Fruit fly (Drosophila melanogaster): Measurements from ENCODE around the gene CG6865.

The CG6865 gene

dm6 chr3L:18840370-18841007, 23.0 kb upstream of the CG6865 start (continued):
- TF ChIP-seq BtbVII (GFP tag; optimal IDR thresholded peaks at IDR 0.05) (no peak), stc (GFP tag; IDR thresholded peaks at IDR 0.05) (no peak), H2.0 (GFP tag; IDR thresholded peaks at IDR 0.05) (no peak), Fer1 (GFP tag; optimal IDR thresholded peaks at IDR 0.05) (no peak), CG31224 (GFP tag; IDR thresholded peaks at IDR 0.05) (no peak), Vsx1 (GFP tag; optimal IDR thresholded peaks at IDR 0.05) (no peak), CG17361 (GFP tag; IDR thresholded peaks at IDR 0.05) (no peak), CG17385 (GFP tag; optimal IDR thresholded peaks at IDR 0.05) (no peak), CG14860 (GFP tag; IDR thresholded peaks at IDR 0.05; ENCODE audit: partially characterized antibody) (no peak), dan (GFP tag; IDR thresholded peaks at IDR 0.05) (no peak), CG4404 (GFP tag; IDR thresholded peaks at IDR 0.05) (no peak), Doc3 (GFP tag; IDR thresholded peaks at IDR 0.05; ENCODE audit: partially characterized antibody) (no peak), schlank (tag; optimal IDR thresholded peaks at IDR 0.05) (no peak), CG15696 (tag; optimal IDR thresholded peaks at IDR 0.05) (no peak), CG7839 (tag; optimal IDR thresholded peaks at IDR 0.05) (peak; percentile 44), CG8478 (optimal IDR thresholded peaks at IDR 0.05) (no peak), CG10321 (GFP tag; IDR thresholded peaks at IDR 0.05) (no peak), CG13775 (GFP tag; optimal IDR thresholded peaks at IDR 0.05) (peak; percentile 15), da (GFP tag; optimal IDR thresholded peaks at IDR 0.05) (no peak), CG9727 (GFP tag; optimal IDR thresholded peaks at IDR 0.05) (no peak), tx (GFP tag; optimal IDR thresholded peaks at IDR 0.05) (no peak), Scr (GFP tag; IDR thresholded peaks at IDR 0.05; ENCODE audit: partially characterized antibody) (no peak), unc-4 (GFP tag; IDR thresholded peaks at IDR 0.05; ENCODE audit: partially characterized antibody) (no peak), vvl (GFP tag; IDR thresholded peaks at IDR 0.05) (no peak), wek (GFP tag; optimal IDR thresholded peaks at IDR 0.05) (no peak), CG10366 (GFP tag; IDR thresholded peaks at IDR 0.05) (no peak), Lhr (GFP tag; optimal IDR thresholded peaks at IDR 0.05) (no peak), pita (GFP tag; optimal IDR thresholded peaks at IDR 0.05) (no peak), zen2 (GFP tag; IDR thresholded peaks at IDR 0.05; ENCODE audit: partially characterized antibody) (no peak), CG10565 (GFP tag; optimal IDR thresholded peaks at IDR 0.05) (no peak), CoRest (tag; optimal IDR thresholded peaks at IDR 0.05) (no peak), CG14710 (tag; optimal IDR thresholded peaks at IDR 0.05) (no peak), tup (GFP tag; optimal IDR thresholded peaks at IDR 0.05) (no peak), ac (GFP tag; optimal IDR thresholded peaks at IDR 0.05) (no peak), CG7928 (GFP tag; optimal IDR thresholded peaks at IDR 0.05) (no peak), CG4854 (GFP tag; optimal IDR thresholded peaks at IDR 0.05) (no peak), CG15011 (GFP tag; optimal IDR thresholded peaks at IDR 0.05) (no peak), sima (GFP tag; optimal IDR thresholded peaks at IDR 0.05) (no peak), peb (GFP tag; IDR thresholded peaks at IDR 0.05) (no peak), salm (tag; optimal IDR thresholded peaks at IDR 0.05) (no peak), CG13424 (tag; optimal IDR thresholded peaks at IDR 0.05) (no peak), CG17829 (tag; optimal IDR thresholded peaks at IDR 0.05) (peak; percentile 39), D19A (tag; optimal IDR thresholded peaks at IDR 0.05) (peak; percentile 24), sd (tag; optimal IDR thresholded peaks at IDR 0.05) (peak; percentile 34), CG12744 (GFP tag; optimal IDR thresholded peaks at IDR 0.05) (no peak), CG4707 (GFP tag; optimal IDR thresholded peaks at IDR 0.05) (no peak), danr (GFP tag; IDR thresholded peaks at IDR 0.05) (no peak), CG4282 (GFP tag; optimal IDR thresholded peaks at IDR 0.05) (no peak), E2f2 (GFP tag; IDR thresholded peaks at IDR 0.05) (no peak), CG34376 (GFP tag; optimal IDR thresholded peaks at IDR 0.05) (peak; percentile 34), mam (GFP tag; optimal IDR thresholded peaks at IDR 0.05) (peak; percentile 34)
